Worm (Caenorhabditis elegans): ENCODE results near the gene K09G1.1.

The K09G1.1 gene

ce11 chrV:9633313-9633712, 50.0 kb downstream of the K09G1.1 start, which contains the start of gene col-147:
Gene col-147, minus strand, starts transcription at chrV:9633338.
- TF ChIP-seq unc-86 (tag; optimal IDR thresholded peaks at IDR 0.05) (no peak), fax-1 (tag; optimal IDR thresholded peaks at IDR 0.05) (no peak), mec-3 (tag; optimal IDR thresholded peaks at IDR 0.05; ENCODE audit: borderline replicate concordance) (no peak), pax-1 (tag; optimal IDR thresholded peaks at IDR 0.05) (no peak), che-1 (tag; optimal IDR thresholded peaks at IDR 0.05) (no peak), rnt-1 (tag; optimal IDR thresholded peaks at IDR 0.05) (no peak), T23F11.4 (GFP tag; optimal IDR thresholded peaks at IDR 0.05) (no peak), npax-4 (tag; optimal IDR thresholded peaks at IDR 0.05) (no peak), pat-9 (tag; optimal IDR thresholded peaks at IDR 0.05) (no peak), nfya-1 (tag; optimal IDR thresholded peaks at IDR 0.05) (no peak), ceh-24 (tag; optimal IDR thresholded peaks at IDR 0.05) (no peak), nhr-11 (tag; optimal IDR thresholded peaks at IDR 0.05) (no peak), hlh-8 (tag; optimal IDR thresholded peaks at IDR 0.05) (no peak), nhr-232 (tag; optimal IDR thresholded peaks at IDR 0.05) (no peak), ceh-45 (GFP tag; IDR thresholded peaks at IDR 0.05) (no peak), ceh-6 (GFP tag; optimal IDR thresholded peaks at IDR 0.05) (no peak), ceh-30 (tag; optimal IDR thresholded peaks at IDR 0.05) (no peak), ceh-19 (GFP tag; optimal IDR thresholded peaks at IDR 0.05) (no peak)

All from whole organism, late embryonic.